Worm (Caenorhabditis elegans) whole organism, L4/young adult: ENCODE results near the gene F49C12.1.

Experiments used
- W03F9.2 ChIP-seq: fragments of 150-350 bp; optimal IDR thresholded peaks from 2 replicates; lab custom pipeline; 2014; ENCODE audit warnings: missing biosample characterization, missing genetic modification characterization
- dao-5 ChIP-seq: sonication (generic microtip); optimal IDR thresholded peaks from 2 replicates; lab custom pipeline; 2016; ENCODE audit warnings: missing genotype, missing genetic modification characterization, moderate library complexity, missing compliant biosample characterization
- him-1 ChIP-seq: sonication (generic microtip); optimal IDR thresholded peaks from 2 replicates; lab custom pipeline; 2016; ENCODE audit warnings: missing genotype, missing genetic modification reagents, missing genetic modification characterization, missing compliant biosample characterization

DNA sequence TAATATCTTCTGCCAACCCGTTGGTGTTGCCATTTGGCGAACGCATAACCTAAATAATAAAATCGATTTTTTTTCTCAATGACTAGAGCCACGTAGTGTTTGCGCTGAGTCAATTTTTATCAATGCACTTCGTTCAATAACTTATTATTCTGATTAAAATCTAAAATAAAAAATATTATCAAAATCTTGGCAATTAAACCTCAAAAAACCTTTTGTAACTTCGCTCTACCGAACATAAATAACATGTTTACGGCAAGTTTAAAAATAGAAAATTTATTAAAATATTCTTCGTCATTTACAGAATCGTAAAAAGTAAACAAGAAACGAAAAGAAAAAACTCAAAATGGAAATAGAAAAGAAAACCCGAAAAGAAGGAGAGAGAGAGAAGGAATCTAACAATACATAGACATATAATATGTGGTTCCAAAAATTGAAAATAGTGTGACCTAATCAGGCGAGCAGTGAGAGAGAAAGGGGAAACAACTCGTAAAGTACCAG lies 47.0 kb upstream of the F49C12.1 start, which contains the start of gene pigc-1:
- TF ChIP-seq him-1 (no peak), W03F9.2 (tag; lab: Kevin White, UChicago) (peak; percentile 1), dao-5 (no peak)
